Fruit fly (Drosophila melanogaster) whole organism, embryonic: ENCODE results near the gene slpr.

Experiments
- Asciz ChIP-seq: fragments of 200-800 bp; sonication (Bioruptor generic); optimal IDR thresholded peaks from 2 replicates; lab custom pipeline; 2017; ENCODE audit warnings: missing biosample characterization, mild to moderate bottlenecking, missing genetic modification characterization, missing genetic modification reagents
- Atf6 ChIP-seq: fragments of 200-800 bp; sonication (Bioruptor generic); IDR thresholded peaks from 2 replicates; pipeline ENCODE4 v1.3.6; 2022; ENCODE audit warnings: missing biosample characterization, missing genetic modification characterization
- Awh ChIP-seq: fragments of 200-800 bp; sonication (Bioruptor generic); IDR thresholded peaks from 2 replicates; pipeline ENCODE4, ENCODE4 v1.3.6; 2022; ENCODE audit warnings: missing biosample characterization, missing genetic modification characterization
- CG10147 ChIP-seq: fragments of 200-800 bp; sonication (Bioruptor generic); optimal IDR thresholded peaks from 2 replicates; lab custom pipeline; 2019; ENCODE audit warnings: missing biosample characterization, mild to moderate bottlenecking, missing genetic modification characterization, moderate library complexity
- CG10654 ChIP-seq: fragments of 200-800 bp; sonication (Bioruptor generic); optimal IDR thresholded peaks from 2 replicates; lab custom pipeline; 2016; ENCODE audit warnings: missing biosample characterization, missing genetic modification characterization
- CG13894 ChIP-seq: fragments of 200-800 bp; sonication (Bioruptor generic); optimal IDR thresholded peaks from 3 replicates; lab custom pipeline; 2018; ENCODE audit warnings: missing biosample characterization, mild to moderate bottlenecking, missing genetic modification characterization, moderate library complexity
- CG15073 ChIP-seq: fragments of 200-800 bp; sonication (Bioruptor generic); optimal IDR thresholded peaks from 2 replicates; lab custom pipeline; 2016; ENCODE audit warnings: missing biosample characterization, missing genetic modification characterization
- CG15269 ChIP-seq: fragments of 200-800 bp; sonication (Bioruptor generic); optimal IDR thresholded peaks from 2 replicates; lab custom pipeline; 2018; ENCODE audit warnings: missing biosample characterization, mild to moderate bottlenecking, missing genetic modification characterization, moderate library complexity
- CG1602 ChIP-seq: fragments of 200-800 bp; sonication (Bioruptor generic); optimal IDR thresholded peaks from 3 replicates; lab custom pipeline; 2016; ENCODE audit warnings: missing biosample characterization, missing genetic modification characterization
- CG16815 ChIP-seq: fragments of 200-800 bp; sonication (Bioruptor generic); optimal IDR thresholded peaks from 3 replicates; lab custom pipeline; 2017; ENCODE audit warnings: missing biosample characterization, mild to moderate bottlenecking, missing genetic modification characterization
- CG17361 ChIP-seq: fragments of 200-800 bp; sonication (Bioruptor generic); IDR thresholded peaks from 3 replicates; pipeline ENCODE4 v1.3.6; 2022; ENCODE audit warnings: missing biosample characterization, missing genetic modification characterization
- CG17385 ChIP-seq: fragments of 200-800 bp; sonication (Bioruptor generic); optimal IDR thresholded peaks from 3 replicates; lab custom pipeline; 2018; ENCODE audit warnings: missing biosample characterization, mild to moderate bottlenecking, missing genetic modification characterization
- CG17568 ChIP-seq: fragments of 200-800 bp; sonication (Bioruptor generic); optimal IDR thresholded peaks from 2 replicates; lab custom pipeline; 2018; ENCODE audit warnings: missing biosample characterization, mild to moderate bottlenecking, missing genetic modification characterization, moderate library complexity
- CG17912 ChIP-seq: fragments of 200-800 bp; sonication (Bioruptor generic); optimal IDR thresholded peaks from 2 replicates; lab custom pipeline; 2018; ENCODE audit warnings: missing biosample characterization, mild to moderate bottlenecking, missing genetic modification characterization
- CG2116 ChIP-seq: fragments of 200-800 bp; sonication (Bioruptor generic); optimal IDR thresholded peaks from 3 replicates; lab custom pipeline; 2018; ENCODE audit warnings: missing biosample characterization, mild to moderate bottlenecking, missing genetic modification characterization
- CG2202 ChIP-seq: fragments of 200-800 bp; sonication (Bioruptor generic); optimal IDR thresholded peaks from 2 replicates; lab custom pipeline; 2018; ENCODE audit warnings: missing biosample characterization, mild to moderate bottlenecking, missing genetic modification characterization
- CG30431 ChIP-seq: fragments of 200-800 bp; sonication (Bioruptor generic); optimal IDR thresholded peaks from 2 replicates; lab custom pipeline; 2017; ENCODE audit warnings: missing biosample characterization, missing genetic modification characterization
- CG33557 ChIP-seq: fragments of 200-800 bp; sonication (Bioruptor generic); optimal IDR thresholded peaks from 2 replicates; lab custom pipeline; 2019; ENCODE audit warnings: missing biosample characterization, mild to moderate bottlenecking, missing genetic modification characterization, moderate library complexity
- CG4820 ChIP-seq: fragments of 200-800 bp; sonication (Bioruptor generic); optimal IDR thresholded peaks from 3 replicates; lab custom pipeline; 2016; ENCODE audit warnings: missing biosample characterization, missing genetic modification characterization
- CG7556 ChIP-seq: fragments of 200-800 bp; sonication (Bioruptor generic); optimal IDR thresholded peaks from 2 replicates; lab custom pipeline; 2017; ENCODE audit warnings: missing biosample characterization, mild to moderate bottlenecking, missing genetic modification characterization
- D ChIP-seq, 2 experiments: fragments of 200-800 bp in 1 of 2; fragments of >200 bp in 1 of 2; sonication (Bioruptor generic) in 1 of 2; optimal IDR thresholded peaks; 2 replicates in 1 of 2; 3 replicates in 1 of 2; lab custom pipeline; 2017; ENCODE audit warnings: mild to moderate bottlenecking in 1 of 2, missing biosample characterization in 1 of 2, missing genetic modification characterization in 1 of 2, missing genetic modification reagents in 1 of 2
- Dip3 ChIP-seq: fragments of 200-800 bp; sonication (Bioruptor generic); optimal IDR thresholded peaks from 3 replicates; lab custom pipeline; 2016; ENCODE audit warnings: missing biosample characterization, missing genetic modification characterization
- Doc2 ChIP-seq: fragments of 200-800 bp; sonication (Bioruptor generic); IDR thresholded peaks from 2 replicates; pipeline ENCODE4 v1.3.6; 2022; ENCODE audit warnings: missing biosample characterization, missing genetic modification characterization
- H15 ChIP-seq: fragments of 200-800 bp; sonication (Bioruptor generic); IDR thresholded peaks from 3 replicates; pipeline ENCODE4 v1.3.6; 2022; ENCODE audit warnings: missing biosample characterization, missing genetic modification characterization
- Hmx ChIP-seq: fragments of 200-800 bp; sonication (Bioruptor generic); optimal IDR thresholded peaks from 2 replicates; lab custom pipeline; 2016; ENCODE audit warnings: missing biosample characterization, missing genetic modification characterization
- Lhr ChIP-seq: fragments of 200-800 bp; sonication (Bioruptor generic); optimal IDR thresholded peaks from 3 replicates; lab custom pipeline; 2017; ENCODE audit warnings: mild to moderate bottlenecking, missing biosample characterization, missing genetic modification reagents, missing genetic modification characterization
- NFAT ChIP-seq: fragments of 200-800 bp; sonication (Bioruptor generic); IDR thresholded peaks from 2 replicates; pipeline ENCODE4 v1.3.6; 2022; ENCODE audit warnings: missing biosample characterization, missing genetic modification characterization
- Nf-YA ChIP-seq: fragments of 200-800 bp; sonication (Bioruptor generic); IDR thresholded peaks from 2 replicates; pipeline ENCODE4 v1.3.6; 2022; ENCODE audit warnings: missing biosample characterization, missing genetic modification characterization
- NfI ChIP-seq: fragments of 200-800 bp; sonication (Bioruptor generic); optimal IDR thresholded peaks from 3 replicates; lab custom pipeline; 2018; ENCODE audit warnings: missing biosample characterization, mild to moderate bottlenecking, missing genetic modification characterization, moderate library complexity
- Ssrp ChIP-seq: fragments of 200-800 bp; sonication (Bioruptor generic); optimal IDR thresholded peaks from 2 replicates; lab custom pipeline; 2018; ENCODE audit warnings: missing biosample characterization, mild to moderate bottlenecking, missing genetic modification characterization, moderate library complexity
- ap ChIP-seq: fragments of 200-800 bp; sonication (Bioruptor generic); IDR thresholded peaks from 2 replicates; pipeline ENCODE4 v1.3.6; 2022; ENCODE audit warnings: missing biosample characterization, missing genetic modification characterization
- cwo ChIP-seq: fragments of 200-800 bp; sonication (Bioruptor generic); optimal IDR thresholded peaks from 3 replicates; lab custom pipeline; 2017; ENCODE audit warnings: missing biosample characterization, missing genetic modification characterization, mild to moderate bottlenecking, moderate library complexity, missing genetic modification reagents
- emc ChIP-seq: fragments of 200-800 bp; sonication (Bioruptor generic); optimal IDR thresholded peaks from 2 replicates; lab custom pipeline; 2016; ENCODE audit warnings: missing biosample characterization, missing genetic modification characterization
- esg ChIP-seq: fragments of 200-800 bp; sonication (Bioruptor generic); conservative IDR thresholded peaks from 2 replicates; pipeline ENCODE4 v1.3.6; 2022; ENCODE audit warnings: missing biosample characterization, missing genetic modification characterization
- eve ChIP-seq, 2 experiments: fragments of >200 bp; optimal IDR thresholded peaks; 2 replicates each; lab custom pipeline; 2017; ENCODE audit warnings: missing biosample characterization in 2 of 2, missing genetic modification characterization in 2 of 2
- ewg ChIP-seq: fragments of 200-800 bp; sonication (Bioruptor generic); optimal IDR thresholded peaks from 3 replicates; lab custom pipeline; 2017; ENCODE audit warnings: mild to moderate bottlenecking, missing biosample characterization, missing genetic modification reagents, missing genetic modification characterization
- eyg ChIP-seq: fragments of 200-800 bp; sonication (Bioruptor generic); optimal IDR thresholded peaks from 3 replicates; lab custom pipeline; 2016; ENCODE audit warnings: missing biosample characterization, missing genetic modification characterization
- gcm ChIP-seq: fragments of 200-800 bp; sonication (Bioruptor generic); optimal IDR thresholded peaks from 2 replicates; lab custom pipeline; 2019; ENCODE audit warnings: missing biosample characterization, mild to moderate bottlenecking, missing genetic modification characterization, moderate library complexity
- h ChIP-seq: fragments of >200 bp; optimal IDR thresholded peaks from 2 replicates; lab custom pipeline; 2017
- hkb ChIP-seq, 2 experiments: fragments of 200-800 bp in 1 of 2; fragments of >200 bp in 1 of 2; sonication (Bioruptor generic) in 1 of 2; IDR thresholded peaks in 1 of 2; optimal IDR thresholded peaks in 1 of 2; 2 replicates each; pipeline versions ENCODE4 v1.3.6 to Lab custom; 2017 to 2022; ENCODE audit warnings: missing biosample characterization in 1 of 2, missing genetic modification characterization in 1 of 2
- ind ChIP-seq: fragments of 200-800 bp; sonication (Bioruptor generic); optimal IDR thresholded peaks from 3 replicates; lab custom pipeline; 2016; ENCODE audit warnings: missing biosample characterization, missing genetic modification characterization
- oc ChIP-seq: fragments of 200-800 bp; sonication (Bioruptor generic); optimal IDR thresholded peaks from 2 replicates; lab custom pipeline; 2018; ENCODE audit warnings: missing biosample characterization, mild to moderate bottlenecking, missing genetic modification characterization, moderate library complexity
- odd ChIP-seq: fragments of 200-800 bp; sonication (Bioruptor generic); optimal IDR thresholded peaks from 2 replicates; lab custom pipeline; 2017; ENCODE audit warnings: missing biosample characterization, mild to moderate bottlenecking, missing genetic modification characterization
- peb ChIP-seq: fragments of 200-800 bp; sonication (Bioruptor generic); IDR thresholded peaks from 2 replicates; pipeline ENCODE4 v1.3.6; 2022; ENCODE audit warnings: missing biosample characterization, missing genetic modification characterization
- pita ChIP-seq: fragments of 200-800 bp; sonication (Bioruptor generic); optimal IDR thresholded peaks from 2 replicates; lab custom pipeline; 2017; ENCODE audit warnings: missing biosample characterization, mild to moderate bottlenecking, missing genetic modification characterization
- row ChIP-seq: fragments of 200-800 bp; sonication (Bioruptor generic); IDR thresholded peaks from 3 replicates; pipeline ENCODE4 v1.3.6; 2022; ENCODE audit warnings: missing biosample characterization, missing genetic modification characterization
- sc ChIP-seq, 3 experiments: fragments of >200 bp in 2 of 3; fragments of 200-800 bp in 1 of 3; sonication (Bioruptor generic) in 1 of 3; optimal IDR thresholded peaks; 2 replicates in 2 of 3; 3 replicates in 1 of 3; lab custom pipeline; 2017; ENCODE audit warnings: mild to moderate bottlenecking in 1 of 3, missing biosample characterization in 1 of 3, missing genetic modification characterization in 1 of 3, missing genetic modification reagents in 1 of 3
- sd ChIP-seq: fragments of 200-800 bp; sonication (Bioruptor generic); optimal IDR thresholded peaks from 3 replicates; lab custom pipeline; 2018; ENCODE audit warnings: missing biosample characterization, mild to moderate bottlenecking, missing genetic modification characterization, moderate library complexity
- trem ChIP-seq: fragments of 200-800 bp; optimal IDR thresholded peaks from 3 replicates; lab custom pipeline; 2019; ENCODE audit warnings: missing biosample characterization, mild to moderate bottlenecking, missing genetic modification characterization, moderate library complexity

slpr gene

DNA sequence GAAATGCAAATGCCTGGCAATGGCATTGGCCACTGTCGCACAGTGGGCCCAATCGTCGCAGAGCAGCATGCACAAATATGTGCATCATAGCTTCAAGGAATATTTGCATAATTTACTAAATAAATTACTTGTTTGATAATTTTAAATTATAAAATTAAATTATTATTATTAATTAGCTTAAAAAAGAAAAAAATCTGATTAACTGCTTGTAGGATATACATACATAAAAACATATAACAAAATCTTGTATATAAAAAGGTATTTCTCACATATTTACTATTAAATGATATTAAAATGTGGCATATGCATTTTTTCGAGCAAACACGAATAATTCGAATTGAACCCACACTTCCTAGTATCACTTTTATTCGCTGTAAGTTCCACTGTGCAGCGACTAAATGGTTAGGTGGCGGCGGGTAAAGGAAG is 51.7 kb downstream of the slpr start (continued):
- TF ChIP-seq odd (GFP tag; lab: Kevin White, UChicago): peak; percentile 33
- no peak for TF ChIP-seq Lhr (GFP tag; lab: Kevin White, UChicago)
- peak; percentile 33 for TF ChIP-seq CG10654
- no peak for TF ChIP-seq pita (GFP tag; lab: Kevin White, UChicago)
- no peak for TF ChIP-seq peb (GFP tag; lab: Robert Waterston, UW)
- no peak for TF ChIP-seq CG17568 (GFP tag; lab: Kevin White, UChicago)
- no peak for TF ChIP-seq CG17912
- TF ChIP-seq NFAT (GFP tag; lab: Robert Waterston, UW): 0 out of 2 replicates have a peak, but pooled peaks have one; percentile 31
- 0 out of 2 replicates have a peak, but pooled peaks have one; percentile 32 for TF ChIP-seq Awh (GFP tag; lab: Robert Waterston, UW)
- TF ChIP-seq esg (GFP tag; lab: Robert Waterston, UW): 0 out of 2 replicates have a peak, but pooled peaks have one; percentile 27
- no peak for TF ChIP-seq CG13894 (tag; lab: Kevin White, UChicago)
- peak; percentile 39; the same call in 2 of the 3 replicates for TF ChIP-seq row (GFP tag; lab: Robert Waterston, UW)
- TF ChIP-seq CG15073 (GFP tag; lab: Kevin White, UChicago): no peak
- no peak for TF ChIP-seq Hmx (GFP tag; lab: Kevin White, UChicago)
- TF ChIP-seq Atf6 (GFP tag; lab: Robert Waterston, UW): no peak
- no peak for TF ChIP-seq hkb (optimal IDR thresholded peaks at IDR 0.05; lab: Kevin White, UChicago)
- 0 out of 2 replicates have a peak, but pooled peaks have one; percentile 49 for TF ChIP-seq hkb (GFP tag; IDR thresholded peaks at IDR 0.05; lab: Robert Waterston, UW)
- peak; percentile 74 for TF ChIP-seq Ssrp
- TF ChIP-seq CG7556: peak; percentile 70
- no peak for TF ChIP-seq eve (GFP tag; optimal IDR thresholded peaks at IDR 0.05; lab: Kevin White, UChicago)
- TF ChIP-seq CG4820 (GFP tag; lab: Kevin White, UChicago): peak; percentile 24
- TF ChIP-seq D (optimal IDR thresholded peaks at IDR 0.05; lab: Kevin White, UChicago): no peak
- TF ChIP-seq D (GFP tag; optimal IDR thresholded peaks at IDR 0.05; lab: Kevin White, UChicago): peak; percentile 49
- TF ChIP-seq CG1602 (GFP tag; lab: Kevin White, UChicago): peak; percentile 18
- TF ChIP-seq emc: no peak
- 0 out of 3 replicates have a peak, but pooled peaks have one; percentile 50 for TF ChIP-seq H15 (GFP tag; lab: Robert Waterston, UW)
- TF ChIP-seq Doc2: no peak
- TF ChIP-seq CG17385 (GFP tag; lab: Kevin White, UChicago): peak; percentile 57
- TF ChIP-seq CG30431 (GFP tag; lab: Kevin White, UChicago): peak; percentile 28
- peak; percentile 4 for TF ChIP-seq cwo (GFP tag; lab: Kevin White, UChicago)
- TF ChIP-seq NfI: peak; percentile 8
- TF ChIP-seq sc (optimal IDR thresholded peaks at IDR 0.05; lab: Kevin White, UChicago): no peak
- peak; percentile 40 for TF ChIP-seq sc (GFP tag; optimal IDR thresholded peaks at IDR 0.05; lab: Kevin White, UChicago)
- TF ChIP-seq CG2202 (tag; lab: Kevin White, UChicago): no peak
- peak; percentile 45 for TF ChIP-seq oc (tag; lab: Kevin White, UChicago)
- peak; percentile 81; the same call in 2 of the 3 replicates for TF ChIP-seq CG17361
- TF ChIP-seq ap (GFP tag; lab: Robert Waterston, UW): no peak
- no peak for TF ChIP-seq eyg (GFP tag; lab: Kevin White, UChicago)
- TF ChIP-seq Nf-YA: no peak
- TF ChIP-seq Dip3: no peak
- no peak for TF ChIP-seq CG33557 (GFP tag; lab: Kevin White, UChicago)
- peak; percentile 7 for TF ChIP-seq trem (tag; lab: Kevin White, UChicago)
- peak; percentile 55 for TF ChIP-seq Asciz
- peak; percentile 4 for TF ChIP-seq CG10147 (GFP tag; lab: Kevin White, UChicago)
- TF ChIP-seq sd (tag; lab: Kevin White, UChicago): no peak
- peak; percentile 49 for TF ChIP-seq ind (GFP tag; lab: Kevin White, UChicago)
- peak; percentile 45 for TF ChIP-seq CG15269
- peak; percentile 34 for TF ChIP-seq gcm (GFP tag; lab: Kevin White, UChicago)
- peak; percentile 4 for TF ChIP-seq CG16815
- TF ChIP-seq ewg (GFP tag; lab: Kevin White, UChicago): peak; percentile 39
- peak; percentile 51 for TF ChIP-seq CG2116 (GFP tag; lab: Kevin White, UChicago)
- TF ChIP-seq h (lab: Kevin White, UChicago): no peak
